Fruit fly (Drosophila melanogaster): ENCODE measurements around the gene Uch-L5.
A peak's percentile ranks its signal among the peaks of the same experiment; 100 is the strongest.

The Uch-L5 gene

dm6 chr3L:9509037-9509830 lies 32.5 kb upstream of the Uch-L5 start, which contains the start of gene CG3408 (continued):
- peak; percentile 6 for TF ChIP-seq Nf-YC (tag; optimal IDR thresholded peaks at IDR 0.05)
- no peak for TF ChIP-seq CG14667 (GFP tag; IDR thresholded peaks at IDR 0.05)
- TF ChIP-seq rib (GFP tag; IDR thresholded peaks at IDR 0.05): 0 out of 2 replicates have a peak, but pooled peaks have one; percentile 24
- no peak for TF ChIP-seq hbn (GFP tag; IDR thresholded peaks at IDR 0.05; ENCODE audit: partially characterized antibody)
- no peak for TF ChIP-seq CG8281 (tag; optimal IDR thresholded peaks at IDR 0.05)
- TF ChIP-seq CG1792 (GFP tag; optimal IDR thresholded peaks at IDR 0.05): no peak
- peak; percentile 77; the same call in 1 of the 4 replicates for TF ChIP-seq chinmo (GFP tag; IDR thresholded peaks at IDR 0.05; ENCODE audit: partially characterized antibody)
- TF ChIP-seq CG15601 (tag; optimal IDR thresholded peaks at IDR 0.05): peak; percentile 31
- no peak for TF ChIP-seq dmrt11E (tag; optimal IDR thresholded peaks at IDR 0.05)
- TF ChIP-seq Dref (GFP tag; IDR thresholded peaks at IDR 0.05): peak; percentile 67
- no peak for TF ChIP-seq oc (tag; optimal IDR thresholded peaks at IDR 0.05)
- TF ChIP-seq CG6683 (GFP tag; optimal IDR thresholded peaks at IDR 0.05): no peak
- TF ChIP-seq eve (GFP tag; optimal IDR thresholded peaks at IDR 0.05): no peak
- peak in 1 of 2 experiments; percentile 18 for TF ChIP-seq Hr51 (GFP tag; optimal IDR thresholded peaks at IDR 0.05)
- TF ChIP-seq CG43689 (GFP tag; IDR thresholded peaks at IDR 0.05): no peak
- TF ChIP-seq Hmx (GFP tag; optimal IDR thresholded peaks at IDR 0.05): no peak
- TF ChIP-seq CHES-1-like (GFP tag; optimal IDR thresholded peaks at IDR 0.05): peak; percentile 33
- TF ChIP-seq CG16779 (GFP tag; IDR thresholded peaks at IDR 0.05): no peak
- no peak for TF ChIP-seq lola (GFP tag; optimal IDR thresholded peaks at IDR 0.05)
- TF ChIP-seq CG7839 (tag; optimal IDR thresholded peaks at IDR 0.05): peak; percentile 26
- TF ChIP-seq repo (GFP tag; optimal IDR thresholded peaks at IDR 0.05): no peak
- no peak for TF ChIP-seq gsb (GFP tag; IDR thresholded peaks at IDR 0.05)
- TF ChIP-seq CG1233 (GFP tag; optimal IDR thresholded peaks at IDR 0.05): peak; percentile 56
- 0 out of 3 replicates have a peak, but pooled peaks have one; percentile 7 for TF ChIP-seq Dbx (GFP tag; IDR thresholded peaks at IDR 0.05)
- no peak for TF ChIP-seq zf30C (GFP tag; optimal IDR thresholded peaks at IDR 0.05)
- no peak for TF ChIP-seq fd3F (GFP tag; optimal IDR thresholded peaks at IDR 0.05)
- TF ChIP-seq CG32772 (GFP tag; IDR thresholded peaks at IDR 0.05): no peak
- no peak for TF ChIP-seq CG11696 (GFP tag; IDR thresholded peaks at IDR 0.05)
- TF ChIP-seq CG16815 (GFP tag; optimal IDR thresholded peaks at IDR 0.05): no peak
- no peak for TF ChIP-seq CG1602 (GFP tag; optimal IDR thresholded peaks at IDR 0.05)
- peak; percentile 74; the same call in 1 of the 2 replicates for TF ChIP-seq CG10959 (GFP tag; IDR thresholded peaks at IDR 0.05)
- TF ChIP-seq CG31224 (GFP tag; IDR thresholded peaks at IDR 0.05): no peak
- peak; percentile 71 for TF ChIP-seq CG12659 (GFP tag; optimal IDR thresholded peaks at IDR 0.05)
- no peak for TF ChIP-seq al (GFP tag; IDR thresholded peaks at IDR 0.05)
- peak; percentile 76 for TF ChIP-seq exex (tag; optimal IDR thresholded peaks at IDR 0.05)
- no peak for TF ChIP-seq ap (GFP tag; IDR thresholded peaks at IDR 0.05)
- TF ChIP-seq PHDP (tag; optimal IDR thresholded peaks at IDR 0.05): no peak
- no peak for TF ChIP-seq zfh1 (GFP tag; IDR thresholded peaks at IDR 0.05)
- peak; percentile 20 for TF ChIP-seq CG17829 (tag; optimal IDR thresholded peaks at IDR 0.05)
- peak; percentile 39 for TF ChIP-seq CG10267 (tag; optimal IDR thresholded peaks at IDR 0.05)
- no peak for TF ChIP-seq CG7963 (GFP tag; IDR thresholded peaks at IDR 0.05; ENCODE audit: partially characterized antibody)
- no peak for TF ChIP-seq grau (tag; optimal IDR thresholded peaks at IDR 0.05)
- TF ChIP-seq CG17186 (GFP tag; optimal IDR thresholded peaks at IDR 0.05): no peak
- TF ChIP-seq Antp (GFP tag; optimal IDR thresholded peaks at IDR 0.05): no peak
- TF ChIP-seq Optix (GFP tag; IDR thresholded peaks at IDR 0.05): 0 out of 3 replicates have a peak, but pooled peaks have one; percentile 11
- TF ChIP-seq Gug (GFP tag; IDR thresholded peaks at IDR 0.05): no peak
- no peak for TF ChIP-seq CG5245 (GFP tag; optimal IDR thresholded peaks at IDR 0.05)
- peak; percentile 66 for TF ChIP-seq CG33213 (GFP tag; optimal IDR thresholded peaks at IDR 0.05)
- TF ChIP-seq CG10654 (GFP tag; optimal IDR thresholded peaks at IDR 0.05): no peak
